Worm (Caenorhabditis elegans): ENCODE results near the gene coq-6.
A peak's percentile ranks its signal among the peaks of the same experiment; 100 is the strongest.

coq-6 gene

DNA sequence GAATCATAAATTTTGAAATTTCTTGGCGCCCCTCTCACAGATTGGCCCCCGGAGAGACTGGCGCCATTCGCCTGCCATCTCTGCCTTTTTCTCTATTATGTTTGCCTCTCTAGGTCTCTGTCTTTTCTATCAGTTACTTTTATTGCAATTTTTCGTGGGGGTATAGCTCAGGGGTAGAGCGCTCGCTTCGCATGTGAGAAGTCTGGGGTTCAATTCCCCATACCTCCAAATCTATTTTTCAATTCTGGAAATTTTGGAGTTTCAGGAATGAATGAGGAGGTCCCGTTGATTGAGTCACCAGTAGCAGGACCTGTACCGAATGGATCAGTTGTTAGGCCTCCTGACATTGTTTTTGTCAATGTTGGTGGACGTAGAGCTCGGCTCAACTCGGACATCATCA is 18.5 kb upstream of the coq-6 start, which contains the start of gene kvs-3 (continued):
- TF ChIP-seq saeg-2 (GFP tag; IDR thresholded peaks at IDR 0.05) (peak; percentile 82; the same call in 1 of the 2 replicates), nhr-111 (GFP tag; optimal IDR thresholded peaks at IDR 0.05) (peak; percentile 85), nhr-28 (tag; optimal IDR thresholded peaks at IDR 0.05) (peak; percentile 39), unc-39 (tag; optimal IDR thresholded peaks at IDR 0.05) (no peak), aly-2 (tag; optimal IDR thresholded peaks at IDR 0.05) (no peak), lir-3 (tag; optimal IDR thresholded peaks at IDR 0.05) (peak; percentile 69), ceh-82 (tag; optimal IDR thresholded peaks at IDR 0.05) (no peak), lin-38 (GFP tag; IDR thresholded peaks at IDR 0.05) (no peak; the same call in none of the 2 replicates), nhr-237 (tag; optimal IDR thresholded peaks at IDR 0.05) (no peak), daf-19 (GFP tag; conservative IDR thresholded peaks at IDR 0.05) (peak; percentile 96), dmd-9 (GFP tag; IDR thresholded peaks at IDR 0.05) (peak; percentile 75), daf-12 (tag; optimal IDR thresholded peaks at IDR 0.05) (no peak), lin-13 (GFP tag; optimal IDR thresholded peaks at IDR 0.05) (peak; percentile 11), ceh-20 (GFP tag; IDR thresholded peaks at IDR 0.05) (peak; percentile 80), ceh-28 (tag; optimal IDR thresholded peaks at IDR 0.05) (no peak), nhr-11 (tag; optimal IDR thresholded peaks at IDR 0.05) (no peak), ctbp-1 (GFP tag; IDR thresholded peaks at IDR 0.05) (peak; percentile 89), set-16 (GFP tag; IDR thresholded peaks at IDR 0.05) (no peak), nhr-77 (tag; optimal IDR thresholded peaks at IDR 0.05) (no peak), dmd-8 (GFP tag; IDR thresholded peaks at IDR 0.05) (peak; percentile 99), sdz-12 (GFP tag; optimal IDR thresholded peaks at IDR 0.05) (peak; percentile 44), nhr-41 (GFP tag; IDR thresholded peaks at IDR 0.05) (peak; percentile 97), spr-3 (GFP tag; optimal IDR thresholded peaks at IDR 0.05) (peak; percentile 89), madf-5 (GFP tag; IDR thresholded peaks at IDR 0.05) (peak in 1 of 2 experiments; percentile 94; a peak in 2 of 4 replicates), Y75B8A.6 (GFP tag; IDR thresholded peaks at IDR 0.05) (peak; percentile 74; the same call in 1 of the 2 replicates), lin-39 (tag; optimal IDR thresholded peaks at IDR 0.05) (no peak), ama-1 (optimal IDR thresholded peaks at IDR 0.05) (no peak), fkh-10 (GFP tag; optimal IDR thresholded peaks at IDR 0.05) (no peak), egl-27 (tag; optimal IDR thresholded peaks at IDR 0.05) (no peak), mep-1 (tag; optimal IDR thresholded peaks at IDR 0.05) (no peak), zip-11 (GFP tag; IDR thresholded peaks at IDR 0.05) (peak; percentile 82; the same call in 1 of the 2 replicates), snpc-1.2 (GFP tag; IDR thresholded peaks at IDR 0.05) (no peak)

ce11 chrV:9321185-9321584 is 15.4 kb upstream of the coq-6 start, which contains the start of gene F44A2.7:
F44A2.7 (plus strand) TSS chrV:9321485.
- TF ChIP-seq dmd-6 (GFP tag; IDR thresholded peaks at IDR 0.05) (0 out of 2 replicates have a peak, but pooled peaks have one; percentile 21), pqm-1 (tag; optimal IDR thresholded peaks at IDR 0.05) (no peak)

- TF ChIP-seq R02D3.7 (tag; optimal IDR thresholded peaks at IDR 0.05) (no peak), aly-2 (tag; optimal IDR thresholded peaks at IDR 0.05) (no peak), unc-39 (tag; optimal IDR thresholded peaks at IDR 0.05) (no peak), F49E8.2 (tag; optimal IDR thresholded peaks at IDR 0.05; ENCODE audit: borderline replicate concordance) (no peak), nhr-25 (tag; optimal IDR thresholded peaks at IDR 0.05; ENCODE audit: borderline replicate concordance, insufficient read depth) (no peak), lin-29 (GFP tag; IDR thresholded peaks at IDR 0.05) (no peak), mxl-2 (GFP tag; conservative IDR thresholded peaks at IDR 0.05) (no peak), set-16 (GFP tag; IDR thresholded peaks at IDR 0.05) (no peak), lsy-2 (tag; optimal IDR thresholded peaks at IDR 0.05) (no peak), tag-97 (GFP tag; IDR thresholded peaks at IDR 0.05) (no peak), zfp-3 (GFP tag; conservative IDR thresholded peaks at IDR 0.05) (no peak), egl-43 (GFP tag; IDR thresholded peaks at IDR 0.05) (no peak), egl-27 (tag; optimal IDR thresholded peaks at IDR 0.05) (no peak), arid-1 (GFP tag; conservative IDR thresholded peaks at IDR 0.05) (no peak), madf-9 (GFP tag; conservative IDR thresholded peaks at IDR 0.05) (no peak), dmd-6 (GFP tag; IDR thresholded peaks at IDR 0.05) (no peak), nhr-76 (tag; optimal IDR thresholded peaks at IDR 0.05) (no peak), fos-1 (tag; optimal IDR thresholded peaks at IDR 0.05) (no peak), php-3 (GFP tag; IDR thresholded peaks at IDR 0.05) (no peak)
Observed at ce11 chrV:9322886-9323285, 13.7 kb upstream of the coq-6 start, which contains the start of gene tag-153. tag-153 (plus strand) TSS chrV:9323085.

Data from whole organism, L4 larva.